Worm (Caenorhabditis elegans) whole organism, mixed stage, embryonic: ENCODE data around the gene F48G7.8.

Experiments
- M03D4.4 ChIP-seq: sonication (generic microtip); optimal IDR thresholded peaks from 2 replicates; lab custom pipeline; 2017; ENCODE audit warnings: mild to moderate bottlenecking, missing genetic modification characterization, missing compliant biosample characterization
- bed-3 ChIP-seq: fragments of 200-800 bp; sonication (Bioruptor generic); optimal IDR thresholded peaks from 3 replicates; lab custom pipeline; 2018; ENCODE audit warnings: mild to moderate bottlenecking, missing genetic modification characterization, moderate library complexity, missing compliant biosample characterization
- blmp-1 ChIP-seq: fragments of 150-350 bp; optimal IDR thresholded peaks from 2 replicates; lab custom pipeline; 2014; ENCODE audit warnings: missing biosample characterization, missing genetic modification characterization
- ceh-39 ChIP-seq: fragments of 150-350 bp; optimal IDR thresholded peaks from 2 replicates; lab custom pipeline; 2014; ENCODE audit warnings: missing biosample characterization, missing genetic modification characterization
- ceh-43 ChIP-seq: fragments of 200-800 bp; sonication (Bioruptor generic); optimal IDR thresholded peaks from 2 replicates; lab custom pipeline; 2018; ENCODE audit warnings: mild to moderate bottlenecking, missing genetic modification characterization, moderate library complexity, missing compliant biosample characterization
- ceh-83 ChIP-seq: fragments of 200-800 bp; sonication (Bioruptor generic); optimal IDR thresholded peaks from 2 replicates; lab custom pipeline; 2018; ENCODE audit warnings: mild to moderate bottlenecking, missing genetic modification characterization, missing compliant biosample characterization
- ces-1 ChIP-seq: fragments of 150-350 bp; optimal IDR thresholded peaks from 2 replicates; lab custom pipeline; 2014; ENCODE audit warnings: missing biosample characterization, missing genetic modification reagents, missing genetic modification characterization
- elt-1 ChIP-seq: sonication (generic microtip); optimal IDR thresholded peaks from 2 replicates; lab custom pipeline; 2017; ENCODE audit warnings: missing genetic modification characterization, mild to moderate bottlenecking, missing compliant biosample characterization, antibody characterized with exemption, moderate library complexity, borderline replicate concordance; ENCODE audit not compliant: insufficient read depth
- elt-3 ChIP-seq: fragments of 150-350 bp; optimal IDR thresholded peaks from 2 replicates; lab custom pipeline; 2014; ENCODE audit warnings: missing biosample characterization, missing genetic modification characterization
- flh-1 ChIP-seq: fragments of 200-800 bp; sonication (Bioruptor generic); optimal IDR thresholded peaks from 2 replicates; lab custom pipeline; 2018; ENCODE audit warnings: mild to moderate bottlenecking, missing genetic modification characterization, moderate library complexity, missing compliant biosample characterization
- ham-2 ChIP-seq: fragments of 200-800 bp; sonication (Bioruptor generic); optimal IDR thresholded peaks from 2 replicates; lab custom pipeline; 2018; ENCODE audit warnings: mild to moderate bottlenecking, missing genetic modification characterization, missing compliant biosample characterization
- hlh-1 ChIP-seq: fragments of 150-350 bp; optimal IDR thresholded peaks from 2 replicates; lab custom pipeline; 2014; ENCODE audit warnings: missing biosample characterization, missing genetic modification reagents, missing genetic modification characterization
- lin-13 ChIP-seq: fragments of 150-350 bp; optimal IDR thresholded peaks from 2 replicates; lab custom pipeline; 2014; ENCODE audit warnings: missing biosample characterization, missing genetic modification characterization
- lin-32 ChIP-seq: fragments of 200-800 bp; sonication (Bioruptor generic); optimal IDR thresholded peaks from 2 replicates; lab custom pipeline; 2018; ENCODE audit warnings: mild to moderate bottlenecking, missing genetic modification characterization, missing compliant biosample characterization
- lsy-2 ChIP-seq: fragments of 150-350 bp; optimal IDR thresholded peaks from 2 replicates; lab custom pipeline; 2014; ENCODE audit warnings: missing biosample characterization, missing genetic modification characterization
- mab-5 ChIP-seq: fragments of 150-350 bp; optimal IDR thresholded peaks from 2 replicates; lab custom pipeline; 2014; ENCODE audit warnings: missing biosample characterization, missing genetic modification characterization
- mep-1 ChIP-seq: fragments of 150-350 bp; optimal IDR thresholded peaks from 2 replicates; lab custom pipeline; 2017; ENCODE audit warnings: missing biosample characterization, missing genetic modification reagents, missing genetic modification characterization, inconsistent platforms
- mls-2 ChIP-seq: sonication (generic microtip); optimal IDR thresholded peaks from 2 replicates; lab custom pipeline; 2016; ENCODE audit warnings: mild to moderate bottlenecking, missing genetic modification characterization, moderate library complexity, missing compliant biosample characterization
- nhr-12 ChIP-seq: fragments of 150-350 bp; optimal IDR thresholded peaks from 2 replicates; lab custom pipeline; 2014; ENCODE audit warnings: missing biosample characterization, missing genetic modification characterization
- nhr-2 ChIP-seq: fragments of 150-350 bp; optimal IDR thresholded peaks from 2 replicates; lab custom pipeline; 2014; ENCODE audit warnings: missing biosample characterization, missing genetic modification characterization
- nhr-237 ChIP-seq: fragments of 150-350 bp; optimal IDR thresholded peaks from 2 replicates; lab custom pipeline; 2014; ENCODE audit warnings: missing biosample characterization, missing genetic modification characterization
- nhr-28 ChIP-seq: fragments of 150-350 bp; optimal IDR thresholded peaks from 2 replicates; lab custom pipeline; 2014; ENCODE audit warnings: missing biosample characterization, missing genetic modification characterization
- nhr-76 ChIP-seq: sonication (generic microtip); optimal IDR thresholded peaks from 2 replicates; lab custom pipeline; 2017; ENCODE audit warnings: missing biosample characterization, missing genetic modification characterization
- pha-4 ChIP-seq: fragments of 150-350 bp; optimal IDR thresholded peaks from 2 replicates; lab custom pipeline; 2018; ENCODE audit warnings: missing biosample characterization, missing genetic modification reagents, missing genetic modification characterization
- sem-2 ChIP-seq: fragments of 200-800 bp; sonication (Bioruptor generic); optimal IDR thresholded peaks from 2 replicates; lab custom pipeline; 2018; ENCODE audit warnings: mild to moderate bottlenecking, missing genetic modification characterization, missing compliant biosample characterization
- snpc-4 ChIP-seq: fragments of 150-350 bp; optimal IDR thresholded peaks from 2 replicates; lab custom pipeline; 2014; ENCODE audit warnings: missing biosample characterization, missing genetic modification characterization
- sptf-1 ChIP-seq: sonication (generic microtip); optimal IDR thresholded peaks from 2 replicates; lab custom pipeline; 2017; ENCODE audit warnings: mild to moderate bottlenecking, missing genetic modification characterization, moderate library complexity, missing compliant biosample characterization
- unc-120 ChIP-seq: sonication (generic microtip); optimal IDR thresholded peaks from 2 replicates; lab custom pipeline; 2017; ENCODE audit warnings: missing genetic modification characterization, missing compliant biosample characterization; ENCODE audit not compliant: poor library complexity, severe bottlenecking
- unc-39 ChIP-seq: fragments of 150-350 bp; optimal IDR thresholded peaks from 2 replicates; lab custom pipeline; 2014; ENCODE audit warnings: missing biosample characterization, missing genetic modification characterization
- zip-8 ChIP-seq: fragments of 150-350 bp; optimal IDR thresholded peaks from 2 replicates; lab custom pipeline; 2014; ENCODE audit warnings: missing biosample characterization, missing genetic modification characterization
- ztf-11 ChIP-seq: fragments of 150-350 bp; optimal IDR thresholded peaks from 2 replicates; lab custom pipeline; 2014; ENCODE audit warnings: missing biosample characterization, missing genetic modification characterization

F48G7.8 gene

DNA sequence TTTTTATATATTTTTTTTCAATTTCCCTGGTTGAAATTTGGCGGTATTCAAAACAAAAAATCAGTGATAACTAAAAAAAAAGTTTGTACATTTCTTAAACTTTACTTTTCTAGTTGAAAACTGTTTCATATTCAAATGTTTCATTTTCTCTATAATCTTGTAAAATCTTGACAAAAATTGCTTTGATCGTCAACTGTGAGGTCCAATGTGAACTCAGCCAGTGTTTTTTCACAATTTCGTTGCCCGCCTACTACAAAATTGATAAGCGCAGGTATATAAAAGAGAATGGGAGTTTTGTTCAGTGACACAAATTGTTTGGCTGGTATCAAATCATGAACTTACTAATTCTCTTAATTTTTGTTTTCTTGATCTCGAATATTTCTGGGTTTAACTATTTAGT is 19.4 kb upstream of the F48G7.8 start, which contains the start of gene ugt-42:
Gene ugt-42, plus strand, starts transcription at position 301 of the 400 bp plus-strand sequence.
- TF ChIP-seq ham-2 (GFP tag; lab: Kevin White, UChicago), result no peak
- TF ChIP-seq lin-32, result no peak
- no peak for TF ChIP-seq mab-5 (tag; lab: Kevin White, UChicago)
- TF ChIP-seq hlh-1 (tag; lab: Kevin White, UChicago), result no peak
- no peak for TF ChIP-seq ztf-11 (tag; lab: Kevin White, UChicago)
- no peak for TF ChIP-seq blmp-1 (tag; lab: Kevin White, UChicago)
- TF ChIP-seq nhr-12 (tag; lab: Kevin White, UChicago), result no peak
- no peak for TF ChIP-seq lsy-2 (tag; lab: Kevin White, UChicago)
- TF ChIP-seq nhr-237 (tag; lab: Kevin White, UChicago), result no peak
- no peak for TF ChIP-seq nhr-2 (tag; lab: Kevin White, UChicago)
- no peak for TF ChIP-seq snpc-4 (tag; lab: Kevin White, UChicago)
- TF ChIP-seq nhr-28 (tag; lab: Kevin White, UChicago), result no peak
- TF ChIP-seq pha-4, result no peak
- no peak for TF ChIP-seq mep-1
- TF ChIP-seq sem-2 (GFP tag; lab: Kevin White, UChicago), result no peak
- TF ChIP-seq unc-39, result no peak
- TF ChIP-seq zip-8 (tag; lab: Kevin White, UChicago), result no peak
- no peak for TF ChIP-seq elt-1 (tag; lab: Kevin White, UChicago)
- TF ChIP-seq nhr-76 (tag; lab: Kevin White, UChicago), result no peak

ce11 chrV:646129-646528 is 18.6 kb upstream of the F48G7.8 start, which contains the start of gene F48G7.12:
Gene F48G7.12, minus strand, starts transcription at chrV:646229.
- TF ChIP-seq snpc-4 (tag; lab: Kevin White, UChicago) (no peak), bed-3 (GFP tag; lab: Kevin White, UChicago) (no peak), ham-2 (GFP tag; lab: Kevin White, UChicago) (no peak), lin-13 (no peak), mab-5 (tag; lab: Kevin White, UChicago) (no peak), mep-1 (no peak), pha-4 (no peak), lin-32 (no peak)

DNA sequence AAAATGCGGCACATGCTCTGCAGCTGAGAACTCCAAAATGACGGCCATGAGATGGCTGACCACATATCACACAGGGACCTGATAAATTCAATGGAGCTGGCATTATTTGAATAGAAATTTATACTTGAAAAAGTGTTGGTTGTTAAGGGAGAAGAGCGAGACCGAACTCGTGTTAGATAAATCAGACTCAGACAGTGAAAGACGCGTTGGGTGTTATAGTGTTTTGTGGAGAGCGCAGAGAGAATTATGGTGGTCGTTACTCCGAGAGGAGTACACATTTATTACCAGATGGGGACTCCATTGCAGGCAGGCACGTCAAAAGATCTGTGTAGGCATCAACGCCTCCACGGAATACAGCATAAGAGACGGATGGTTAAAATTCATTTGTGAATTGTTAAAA is 15.3 kb upstream of the F48G7.8 start, which contains the start of gene nhr-190:
Gene nhr-190, minus strand, starts transcription at position 175 of the 400 bp plus-strand sequence.
- TF ChIP-seq bed-3 (GFP tag; lab: Kevin White, UChicago), result no peak
- no peak for TF ChIP-seq mls-2 (tag; lab: Kevin White, UChicago)
- no peak for TF ChIP-seq lsy-2 (tag; lab: Kevin White, UChicago)
- no peak for TF ChIP-seq nhr-76 (tag; lab: Kevin White, UChicago)
- no peak for TF ChIP-seq M03D4.4 (tag; lab: Kevin White, UChicago)
- TF ChIP-seq unc-120 (tag; lab: Kevin White, UChicago), result peak; percentile 22
- no peak for TF ChIP-seq pha-4
- no peak for TF ChIP-seq sem-2 (GFP tag; lab: Kevin White, UChicago)
- no peak for TF ChIP-seq elt-1 (tag; lab: Kevin White, UChicago)
- no peak for TF ChIP-seq ceh-83 (GFP tag; lab: Kevin White, UChicago)
- no peak for TF ChIP-seq elt-3 (tag; lab: Kevin White, UChicago)
- peak; percentile 41 for TF ChIP-seq ces-1 (GFP tag; lab: Kevin White, UChicago)
- TF ChIP-seq flh-1 (GFP tag; lab: Kevin White, UChicago), result no peak

DNA sequence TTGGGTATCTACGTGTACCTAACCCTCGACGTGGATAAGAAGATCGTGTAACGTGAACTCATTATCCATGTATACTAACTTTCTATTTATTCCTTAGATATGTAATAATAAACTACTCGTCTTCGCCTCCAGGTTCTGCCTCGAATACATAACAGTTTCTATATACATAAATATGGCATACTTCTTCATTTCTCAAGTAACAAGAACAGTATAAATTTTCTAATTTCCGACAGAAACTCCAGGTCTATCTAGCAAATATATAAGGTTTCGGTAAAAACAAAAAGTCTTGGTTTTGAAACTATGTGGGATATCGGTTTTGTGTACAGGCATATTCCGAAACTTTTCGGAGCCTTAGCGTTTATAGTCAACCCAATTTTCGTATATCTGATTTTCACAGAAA is 10.8 kb upstream of the F48G7.8 start, which contains the start of gene srj-37:
Gene srj-37, plus strand, starts transcription at position 301 of the 400 bp plus-strand sequence.
- TF ChIP-seq snpc-4 (tag; lab: Kevin White, UChicago) (no peak), ham-2 (GFP tag; lab: Kevin White, UChicago) (no peak), sptf-1 (tag; lab: Kevin White, UChicago) (no peak), ces-1 (GFP tag; lab: Kevin White, UChicago) (no peak), unc-120 (tag; lab: Kevin White, UChicago) (no peak), nhr-12 (tag; lab: Kevin White, UChicago) (no peak), bed-3 (GFP tag; lab: Kevin White, UChicago) (no peak), sem-2 (GFP tag; lab: Kevin White, UChicago) (no peak), nhr-28 (tag; lab: Kevin White, UChicago) (no peak), ceh-39 (no peak), ceh-83 (GFP tag; lab: Kevin White, UChicago) (no peak), mls-2 (tag; lab: Kevin White, UChicago) (no peak), ceh-43 (GFP tag; lab: Kevin White, UChicago) (no peak), lin-32 (no peak)
